Worm (Caenorhabditis elegans): ENCODE measurements around the gene F58E6.4.

ce11 chrV:9763759-9764158, 13.6 kb upstream of the F58E6.4 start:
- TF ChIP-seq nfya-1 (tag; optimal IDR thresholded peaks at IDR 0.05; ENCODE audit: insufficient read depth) = no peak
- TF ChIP-seq ztf-4 (tag; optimal IDR thresholded peaks at IDR 0.05) = no peak
- TF ChIP-seq ama-1 (optimal IDR thresholded peaks at IDR 0.05) = no peak
- no peak for TF ChIP-seq snpc-4 (tag; optimal IDR thresholded peaks at IDR 0.05)
- no peak for TF ChIP-seq nhr-28 (tag; optimal IDR thresholded peaks at IDR 0.05)
- TF ChIP-seq pha-4 (tag; optimal IDR thresholded peaks at IDR 0.05) = no peak
- TF ChIP-seq lin-39 (tag; optimal IDR thresholded peaks at IDR 0.05) = no peak

All from whole organism, L3 larva.